3 fruit fly cellular contexts compared by ENCODE assay signal in genomic region chr3R:8181412-8182108, dm6.
A peak's percentile ranks its signal among the peaks of the same experiment; 100 is the strongest.
TF ChIP-seq lines count a peak whose summit lies in the region.

TSS of gene grn (minus strand) at chr3R:8181444.

TF ChIP-seq in whole organism, embryonic, 481 proteins besides CTCF, POLR2A, EP300 and RAD21 (continued from another document and continues in another):
- peak; percentile 36; the same call in 1 of the 2 replicates for TF ChIP-seq MBD-R2 (GFP tag; IDR thresholded peaks at IDR 0.05; lab: Robert Waterston, UW)
- TF ChIP-seq CG1603 (tag; optimal IDR thresholded peaks at IDR 0.05; lab: Kevin White, UChicago): peak; percentile 32
- 0 out of 2 replicates have a peak, but pooled peaks have one; percentile 47 for TF ChIP-seq CG11085 (GFP tag; IDR thresholded peaks at IDR 0.05; lab: Robert Waterston, UW)
- no peak for TF ChIP-seq Kr (GFP tag; optimal IDR thresholded peaks at IDR 0.05; lab: Kevin White, UChicago)
- no peak for TF ChIP-seq wor (GFP tag; IDR thresholded peaks at IDR 0.05; lab: Robert Waterston, UW)
- no peak for TF ChIP-seq CG3838 (GFP tag; optimal IDR thresholded peaks at IDR 0.05; lab: Kevin White, UChicago)
- no peak for TF ChIP-seq CG12299 (tag; optimal IDR thresholded peaks at IDR 0.05; lab: Kevin White, UChicago)
- peak; percentile 66 for TF ChIP-seq twi (tag; optimal IDR thresholded peaks at IDR 0.05; lab: Kevin White, UChicago)
- peak; percentile 41; the same call in 1 of the 2 replicates for TF ChIP-seq bbx (GFP tag; IDR thresholded peaks at IDR 0.05; lab: Robert Waterston, UW; ENCODE audit: partially characterized antibody)
- TF ChIP-seq B-H2 (GFP tag; optimal IDR thresholded peaks at IDR 0.05; lab: Kevin White, UChicago): peak; percentile 16
- TF ChIP-seq ewg (GFP tag; optimal IDR thresholded peaks at IDR 0.05; lab: Kevin White, UChicago): peak; percentile 97
- TF ChIP-seq jumu (GFP tag; optimal IDR thresholded peaks at IDR 0.05; lab: Kevin White, UChicago): peak; percentile 7
- no peak for TF ChIP-seq CG9797 (GFP tag; optimal IDR thresholded peaks at IDR 0.05; lab: Kevin White, UChicago)
- no peak for TF ChIP-seq CG7357 (GFP tag; IDR thresholded peaks at IDR 0.05; lab: Robert Waterston, UW)
- peak; percentile 68 for TF ChIP-seq ash1 (GFP tag; optimal IDR thresholded peaks at IDR 0.05; lab: Kevin White, UChicago)
- TF ChIP-seq Stat92E (GFP tag; optimal IDR thresholded peaks at IDR 0.05; lab: Kevin White, UChicago): peak in 1 of 3 experiments; percentile 23
- peak; percentile 89 for TF ChIP-seq Jarid2 (GFP tag; optimal IDR thresholded peaks at IDR 0.05; lab: Kevin White, UChicago)
- TF ChIP-seq gro (GFP tag; optimal IDR thresholded peaks at IDR 0.05; lab: Kevin White, UChicago): peak; percentile 33
- TF ChIP-seq tap (tag; optimal IDR thresholded peaks at IDR 0.05; lab: Kevin White, UChicago): no peak
- TF ChIP-seq Dbx (GFP tag; IDR thresholded peaks at IDR 0.05; lab: Robert Waterston, UW): peak; percentile 45; the same call in 1 of the 3 replicates
- peak; percentile 58 for TF ChIP-seq CG42726 (GFP tag; IDR thresholded peaks at IDR 0.05; lab: Robert Waterston, UW; ENCODE audit: partially characterized antibody)
- no peak; the same call in 1 of the 2 replicates for TF ChIP-seq GATAe (GFP tag; conservative IDR thresholded peaks at IDR 0.05; lab: Robert Waterston, UW)
- TF ChIP-seq CG12104 (GFP tag; optimal IDR thresholded peaks at IDR 0.05; lab: Kevin White, UChicago): no peak
- TF ChIP-seq ci (GFP tag; IDR thresholded peaks at IDR 0.05; lab: Robert Waterston, UW): no peak; the same call in 1 of the 3 replicates
- TF ChIP-seq wdn (GFP tag; IDR thresholded peaks at IDR 0.05; lab: Robert Waterston, UW): no peak
- TF ChIP-seq abd-A (tag; optimal IDR thresholded peaks at IDR 0.05; lab: Kevin White, UChicago): peak; percentile 61
- TF ChIP-seq Hmx (GFP tag; optimal IDR thresholded peaks at IDR 0.05; lab: Kevin White, UChicago): no peak
- no peak for TF ChIP-seq gsb (GFP tag; IDR thresholded peaks at IDR 0.05; lab: Robert Waterston, UW)
- TF ChIP-seq ro (GFP tag; IDR thresholded peaks at IDR 0.05; lab: Robert Waterston, UW): no peak
- no peak for TF ChIP-seq H15 (GFP tag; IDR thresholded peaks at IDR 0.05; lab: Robert Waterston, UW)
- no peak for TF ChIP-seq Rfx (GFP tag; IDR thresholded peaks at IDR 0.05; lab: Robert Waterston, UW)
- TF ChIP-seq hbn (GFP tag; IDR thresholded peaks at IDR 0.05; lab: Robert Waterston, UW; ENCODE audit: partially characterized antibody): no peak
- TF ChIP-seq NC2α (GFP tag; optimal IDR thresholded peaks at IDR 0.05; lab: Kevin White, UChicago): no peak
- no peak for TF ChIP-seq lilli (GFP tag; optimal IDR thresholded peaks at IDR 0.05; lab: Kevin White, UChicago)
- TF ChIP-seq Ada2b (GFP tag; IDR thresholded peaks at IDR 0.05; lab: Robert Waterston, UW): no peak
- peak; percentile 10 for TF ChIP-seq CG9817 (tag; optimal IDR thresholded peaks at IDR 0.05; lab: Kevin White, UChicago)
- peak; percentile 31; the same call in 1 of the 2 replicates for TF ChIP-seq sens-2 (GFP tag; IDR thresholded peaks at IDR 0.05; lab: Robert Waterston, UW)
- TF ChIP-seq hth (optimal IDR thresholded peaks at IDR 0.05; lab: Kevin White, UChicago): no peak
- TF ChIP-seq gcm (GFP tag; optimal IDR thresholded peaks at IDR 0.05; lab: Kevin White, UChicago): peak; percentile 84
- no peak for TF ChIP-seq BEAF-32 (GFP tag; optimal IDR thresholded peaks at IDR 0.05; lab: Kevin White, UChicago)
- TF ChIP-seq br (optimal IDR thresholded peaks at IDR 0.05; lab: Kevin White, UChicago): no peak
- TF ChIP-seq CG4282 (GFP tag; optimal IDR thresholded peaks at IDR 0.05; lab: Kevin White, UChicago): no peak
- TF ChIP-seq CG31388 (GFP tag; optimal IDR thresholded peaks at IDR 0.05; lab: Kevin White, UChicago): no peak
- TF ChIP-seq Fer2 (tag; optimal IDR thresholded peaks at IDR 0.05; lab: Kevin White, UChicago): no peak

TF ChIP-seq in whole organism, prepupa, 60 proteins besides CTCF, POLR2A, EP300 and RAD21 (continued from another document):
- TF ChIP-seq CG8319 (GFP tag; optimal IDR thresholded peaks at IDR 0.05; lab: Kevin White, UChicago): peak; percentile 6
- TF ChIP-seq CG15336 (GFP tag; IDR thresholded peaks at IDR 0.05; lab: Robert Waterston, UW): no peak
- no peak for TF ChIP-seq CG31627 (GFP tag; optimal IDR thresholded peaks at IDR 0.05; lab: Kevin White, UChicago)
- TF ChIP-seq Met (GFP tag; optimal IDR thresholded peaks at IDR 0.05; lab: Kevin White, UChicago): no peak
- peak; percentile 21 for TF ChIP-seq CG6808 (GFP tag; optimal IDR thresholded peaks at IDR 0.05; lab: Kevin White, UChicago)
- peak; percentile 22 for TF ChIP-seq CG9139 (GFP tag; optimal IDR thresholded peaks at IDR 0.05; lab: Kevin White, UChicago)
- no peak for TF ChIP-seq spab (GFP tag; optimal IDR thresholded peaks at IDR 0.05; lab: Kevin White, UChicago)
- TF ChIP-seq dac (GFP tag; optimal IDR thresholded peaks at IDR 0.05; lab: Kevin White, UChicago): no peak
- TF ChIP-seq fd59A (GFP tag; optimal IDR thresholded peaks at IDR 0.05; lab: Kevin White, UChicago): no peak
- TF ChIP-seq CG6276 (GFP tag; optimal IDR thresholded peaks at IDR 0.05; lab: Kevin White, UChicago): no peak
- TF ChIP-seq svp (GFP tag; lab: Kevin White, UChicago): no peak
- no peak for TF ChIP-seq Hr39 (GFP tag; optimal IDR thresholded peaks at IDR 0.05; lab: Kevin White, UChicago)
- TF ChIP-seq Hr38 (GFP tag; optimal IDR thresholded peaks at IDR 0.05; lab: Kevin White, UChicago): no peak
- no peak for TF ChIP-seq Smox (GFP tag; optimal IDR thresholded peaks at IDR 0.05; lab: Kevin White, UChicago)
- no peak for TF ChIP-seq vri (GFP tag; optimal IDR thresholded peaks at IDR 0.05; lab: Kevin White, UChicago)
- TF ChIP-seq CG6792 (GFP tag; optimal IDR thresholded peaks at IDR 0.05; lab: Kevin White, UChicago): no peak
- no peak for TF ChIP-seq CG1621 (tag; optimal IDR thresholded peaks at IDR 0.05; lab: Kevin White, UChicago)
- TF ChIP-seq fkh (GFP tag; optimal IDR thresholded peaks at IDR 0.05; lab: Kevin White, UChicago): peak; percentile 74
- no peak for TF ChIP-seq Hr4 (GFP tag; optimal IDR thresholded peaks at IDR 0.05; lab: Kevin White, UChicago)
- TF ChIP-seq CG4318 (GFP tag; optimal IDR thresholded peaks at IDR 0.05; lab: Kevin White, UChicago): no peak
- no peak for TF ChIP-seq CG16779 (tag; optimal IDR thresholded peaks at IDR 0.05; lab: Kevin White, UChicago)
- no peak for TF ChIP-seq Eip93F (GFP tag; optimal IDR thresholded peaks at IDR 0.05; lab: Kevin White, UChicago)
- TF ChIP-seq CG10669 (GFP tag; optimal IDR thresholded peaks at IDR 0.05; lab: Kevin White, UChicago): no peak
- TF ChIP-seq CG7368 (GFP tag; optimal IDR thresholded peaks at IDR 0.05; lab: Kevin White, UChicago): no peak
- TF ChIP-seq topi (GFP tag; optimal IDR thresholded peaks at IDR 0.05; lab: Kevin White, UChicago): peak; percentile 13
- no peak for TF ChIP-seq CG8632 (GFP tag; optimal IDR thresholded peaks at IDR 0.05; lab: Kevin White, UChicago)
- TF ChIP-seq lz (GFP tag; optimal IDR thresholded peaks at IDR 0.05; lab: Kevin White, UChicago): no peak
- TF ChIP-seq CG32006 (GFP tag; optimal IDR thresholded peaks at IDR 0.05; lab: Kevin White, UChicago): no peak
- no peak for TF ChIP-seq CG3919 (GFP tag; optimal IDR thresholded peaks at IDR 0.05; lab: Kevin White, UChicago)
- TF ChIP-seq Blimp-1 (GFP tag; optimal IDR thresholded peaks at IDR 0.05; lab: Kevin White, UChicago): peak; percentile 48
- no peak for TF ChIP-seq CG34406 (GFP tag; optimal IDR thresholded peaks at IDR 0.05; lab: Kevin White, UChicago)
- no peak for TF ChIP-seq net (GFP tag; optimal IDR thresholded peaks at IDR 0.05; lab: Kevin White, UChicago)
- TF ChIP-seq esn (GFP tag; optimal IDR thresholded peaks at IDR 0.05; lab: Kevin White, UChicago): peak; percentile 12
- TF ChIP-seq dsx (GFP tag; optimal IDR thresholded peaks at IDR 0.05; lab: Kevin White, UChicago; ENCODE audit: poor library complexity, severe bottlenecking): peak; percentile 14
- TF ChIP-seq Lpt (GFP tag; optimal IDR thresholded peaks at IDR 0.05; lab: Kevin White, UChicago): no peak
- no peak for TF ChIP-seq Ets96B (tag; optimal IDR thresholded peaks at IDR 0.05; lab: Kevin White, UChicago)
- TF ChIP-seq CG8119 (GFP tag; IDR thresholded peaks at IDR 0.05; lab: Robert Waterston, UW): no peak; the same call in 2 of the 3 replicates
TF ChIP-seq in whole organism, prepupa: peak in this region for 15.

TF ChIP-seq in whole organism, wandering third instar larva, 38 proteins besides CTCF, POLR2A, EP300 and RAD21 (continued from another document):
- TF ChIP-seq h (GFP tag; optimal IDR thresholded peaks at IDR 0.05; lab: Kevin White, UChicago): peak; percentile 83
- TF ChIP-seq dl (GFP tag; optimal IDR thresholded peaks at IDR 0.05; lab: Kevin White, UChicago; ENCODE audit: insufficient read depth in 1 of 2, partially characterized antibody in 2 of 2): peak in 1 of 2 experiments; percentile 62
TF ChIP-seq in whole organism, wandering third instar larva: peak in this region for 18.
